Fruit fly (Drosophila melanogaster) whole organism, wandering third instar larva: Measurements from ENCODE around the gene 7B2.

Source experiments
- Abd-B ChIP-seq: fragments of >200 bp; optimal IDR thresholded peaks from 2 replicates; lab custom pipeline; 2017; ENCODE audit warnings: missing biosample characterization, missing genetic modification characterization
- CG32264 ChIP-seq: fragments of 200-800 bp; sonication (Bioruptor generic); optimal IDR thresholded peaks from 2 replicates; lab custom pipeline; 2016; ENCODE audit warnings: missing biosample characterization, missing genetic modification characterization
- CG9705 ChIP-seq: fragments of 200-800 bp; sonication (Bioruptor generic); optimal IDR thresholded peaks from 2 replicates; lab custom pipeline; 2018; ENCODE audit warnings: missing biosample characterization, mild to moderate bottlenecking, missing genetic modification characterization
- CrebA ChIP-seq: fragments of 200-800 bp; sonication (Bioruptor generic); optimal IDR thresholded peaks from 2 replicates; lab custom pipeline; 2016; ENCODE audit warnings: missing biosample characterization, mild to moderate bottlenecking, missing genetic modification characterization, borderline replicate concordance
- Dfd ChIP-seq: fragments of >200 bp; optimal IDR thresholded peaks from 2 replicates; lab custom pipeline; 2017; ENCODE audit warnings: missing biosample characterization, missing genetic modification characterization
- Dif ChIP-seq: fragments of 200-275, 200-300 bp; sonication (Bioruptor generic); optimal IDR thresholded peaks from 2 replicates; lab custom pipeline; 2018; ENCODE audit warnings: missing biosample characterization, missing genetic modification characterization; ENCODE audit not compliant: partially characterized antibody
- GATAd ChIP-seq: sonication (Bioruptor generic); optimal IDR thresholded peaks from 2 replicates; lab custom pipeline; 2016; ENCODE audit warnings: missing biosample characterization, missing genetic modification characterization
- HLH106 ChIP-seq: fragments of 200-800 bp; optimal IDR thresholded peaks from 3 replicates; lab custom pipeline; 2019; ENCODE audit warnings: missing biosample characterization, mild to moderate bottlenecking, missing genetic modification characterization, moderate library complexity
- Hnf4 ChIP-seq: fragments of 200-800 bp; sonication (Bioruptor generic); optimal IDR thresholded peaks from 2 replicates; lab custom pipeline; 2016; ENCODE audit warnings: missing biosample characterization, mild to moderate bottlenecking, missing genetic modification characterization
- Hr78 ChIP-seq: fragments of >200 bp; optimal IDR thresholded peaks from 2 replicates; lab custom pipeline; 2017; ENCODE audit warnings: missing biosample characterization, missing genetic modification characterization
- Hr83 ChIP-seq: fragments of 200-300 bp; sonication (Bioruptor generic); optimal IDR thresholded peaks from 2 replicates; lab custom pipeline; 2016; ENCODE audit warnings: missing biosample characterization, mild to moderate bottlenecking, missing genetic modification characterization, moderate library complexity; ENCODE audit not compliant: poor library complexity, severe bottlenecking
- Jra ChIP-seq: sonication (Bioruptor generic); optimal IDR thresholded peaks from 2 replicates; lab custom pipeline; 2016; ENCODE audit warnings: missing biosample characterization, missing genetic modification characterization
- Mio ChIP-seq: sonication (Bioruptor generic); optimal IDR thresholded peaks from 2 replicates; lab custom pipeline; 2016; ENCODE audit warnings: missing biosample characterization, missing genetic modification characterization
- Myc ChIP-seq: fragments of >200 bp; optimal IDR thresholded peaks from 2 replicates; lab custom pipeline; 2017
- N ChIP-seq: fragments of >200 bp; optimal IDR thresholded peaks from 2 replicates; lab custom pipeline; 2018; ENCODE audit warnings: missing biosample characterization, missing external identifiers, missing genetic modification characterization
- OdsH ChIP-seq: fragments of 200-800 bp; sonication (Bioruptor generic); optimal IDR thresholded peaks from 2 replicates; lab custom pipeline; 2016; ENCODE audit warnings: missing biosample characterization, mild to moderate bottlenecking, missing genetic modification characterization
- Rel ChIP-seq, 2 experiments: fragments of 200-800 bp; sonication (Bioruptor generic) in 1 of 2; optimal IDR thresholded peaks; 2 replicates in 1 of 2; 3 replicates in 1 of 2; lab custom pipeline; 2016 to 2019; ENCODE audit warnings: mild to moderate bottlenecking in 2 of 2, missing biosample characterization in 2 of 2, missing genetic modification characterization in 2 of 2, moderate library complexity in 1 of 2
- Sp1 ChIP-seq: fragments of 200-800 bp; sonication (Bioruptor generic); optimal IDR thresholded peaks from 3 replicates; lab custom pipeline; 2019; ENCODE audit warnings: missing biosample characterization, mild to moderate bottlenecking, missing genetic modification characterization, moderate library complexity
- Vsx2 ChIP-seq: fragments of 200-300, 225-300 bp; sonication (Bioruptor generic); optimal IDR thresholded peaks from 2 replicates; lab custom pipeline; 2018; ENCODE audit warnings: missing biosample characterization, missing genetic modification characterization; ENCODE audit not compliant: partially characterized antibody
- br ChIP-seq: fragments of 200-800 bp; sonication (Bioruptor generic); optimal IDR thresholded peaks from 2 replicates; lab custom pipeline; 2016; ENCODE audit warnings: missing biosample characterization, missing genetic modification characterization
- brk ChIP-seq: fragments of 200-800 bp; sonication (Bioruptor generic); optimal IDR thresholded peaks from 2 replicates; lab custom pipeline; 2016; ENCODE audit warnings: missing biosample characterization, mild to moderate bottlenecking, missing genetic modification characterization
- dl ChIP-seq, 2 experiments: fragments of 175-275, 200-275 bp in 1 of 2; fragments of 200-275 bp in 1 of 2; sonication (Bioruptor generic); optimal IDR thresholded peaks; lab custom pipeline; 2018; ENCODE audit warnings: mild to moderate bottlenecking in 2 of 2, missing biosample characterization in 2 of 2, missing genetic modification characterization in 2 of 2, moderate library complexity in 2 of 2; ENCODE audit not compliant: partially characterized antibody in 2 of 2, insufficient read depth in 1 of 2
- dmrt93B ChIP-seq: fragments of 200-800 bp; sonication (Bioruptor generic); optimal IDR thresholded peaks from 2 replicates; lab custom pipeline; 2018; ENCODE audit warnings: missing biosample characterization, mild to moderate bottlenecking, missing genetic modification characterization
- dsf ChIP-seq: sonication (Bioruptor generic); optimal IDR thresholded peaks from 2 replicates; lab custom pipeline; 2016; ENCODE audit warnings: missing biosample characterization, missing genetic modification characterization, borderline replicate concordance
- ey ChIP-seq: fragments of 200-800 bp; sonication (Bioruptor generic); optimal IDR thresholded peaks from 2 replicates; lab custom pipeline; 2016; ENCODE audit warnings: missing biosample characterization, missing genetic modification characterization
- foxo ChIP-seq, 2 experiments: fragments of 200-800 bp; sonication (Bioruptor generic); optimal IDR thresholded peaks; 2 replicates in 1 of 2; 3 replicates in 1 of 2; lab custom pipeline; 2016 to 2017; ENCODE audit warnings: missing biosample characterization in 2 of 2, missing genetic modification characterization in 2 of 2
- fru ChIP-seq: fragments of 200-800 bp; sonication (Bioruptor generic); optimal IDR thresholded peaks from 3 replicates; lab custom pipeline; 2016; ENCODE audit warnings: missing biosample characterization, mild to moderate bottlenecking, missing genetic modification characterization
- h ChIP-seq: fragments of 200-800 bp; sonication (Bioruptor generic); optimal IDR thresholded peaks from 3 replicates; lab custom pipeline; 2016; ENCODE audit warnings: missing biosample characterization, mild to moderate bottlenecking, missing genetic modification characterization
- jim ChIP-seq: fragments of 175-275, 200-325 bp; sonication (Bioruptor generic); optimal IDR thresholded peaks from 2 replicates; lab custom pipeline; 2016; ENCODE audit warnings: missing biosample characterization, mild to moderate bottlenecking, missing genetic modification characterization
- lola ChIP-seq: fragments of >200 bp; optimal IDR thresholded peaks from 2 replicates; lab custom pipeline; 2017; ENCODE audit warnings: missing biosample characterization, missing genetic modification characterization
- pan ChIP-seq: fragments of >200 bp; optimal IDR thresholded peaks from 2 replicates; lab custom pipeline; 2017
- psq ChIP-seq: fragments of 200-800 bp; sonication (Bioruptor generic); optimal IDR thresholded peaks from 3 replicates; lab custom pipeline; 2017; ENCODE audit warnings: missing biosample characterization, mild to moderate bottlenecking, missing genetic modification characterization, moderate library complexity
- rgr ChIP-seq: fragments of 200-800 bp; sonication (Bioruptor generic); optimal IDR thresholded peaks from 3 replicates; lab custom pipeline; 2016; ENCODE audit warnings: missing biosample characterization, mild to moderate bottlenecking, missing genetic modification characterization
- sage ChIP-seq: fragments of 200-800 bp; sonication (Bioruptor generic); optimal IDR thresholded peaks from 2 replicates; lab custom pipeline; 2016; ENCODE audit warnings: missing biosample characterization, mild to moderate bottlenecking, missing genetic modification characterization
- sv ChIP-seq: fragments of 200-800 bp; sonication (Bioruptor generic); optimal IDR thresholded peaks from 3 replicates; lab custom pipeline; 2016; ENCODE audit warnings: missing biosample characterization, missing genetic modification characterization
- tai ChIP-seq: sonication (Bioruptor generic); optimal IDR thresholded peaks from 2 replicates; lab custom pipeline; 2016; ENCODE audit warnings: missing biosample characterization, missing genetic modification characterization
- usp ChIP-seq: fragments of >200 bp; optimal IDR thresholded peaks from 2 replicates; lab custom pipeline; 2017; ENCODE audit warnings: missing biosample characterization, missing genetic modification characterization
- woc ChIP-seq: sonication (Bioruptor generic); optimal IDR thresholded peaks from 2 replicates; lab custom pipeline; 2016; ENCODE audit warnings: missing biosample characterization, mild to moderate bottlenecking, missing genetic modification characterization

Gene 7B2

dm6 chr3R:5368170-5368781 lies 8.3 kb upstream of the 7B2 start, which contains the start of gene Cerk:
Cerk (minus strand) TSS chr3R:5368306.
- TF ChIP-seq sv (peak; percentile 1), Rel (GFP tag; optimal IDR thresholded peaks at IDR 0.05; lab: Kevin White, UChicago) (no peak), Rel (tag; optimal IDR thresholded peaks at IDR 0.05; lab: Kevin White, UChicago) (peak; percentile 54), Abd-B (GFP tag; lab: Kevin White, UChicago) (no peak), CG32264 (GFP tag; lab: Kevin White, UChicago) (no peak), Dif (no peak), tai (GFP tag; lab: Kevin White, UChicago) (no peak), N (GFP tag; lab: Kevin White, UChicago) (no peak), Hr83 (GFP tag; lab: Kevin White, UChicago) (peak; percentile 52), Jra (GFP tag; lab: Kevin White, UChicago) (no peak), HLH106 (tag; lab: Kevin White, UChicago) (peak; percentile 22), Sp1 (GFP tag; lab: Kevin White, UChicago) (peak; percentile 17), Hnf4 (GFP tag; lab: Kevin White, UChicago) (peak; percentile 54), rgr (GFP tag; lab: Kevin White, UChicago) (peak; percentile 35), Mio (GFP tag; lab: Kevin White, UChicago) (no peak), Myc (no peak), h (peak; percentile 26), dmrt93B (no peak), sage (no peak), dl (GFP tag; optimal IDR thresholded peaks at IDR 0.05; lab: Kevin White, UChicago; ENCODE audit: insufficient read depth in 1 of 2, partially characterized antibody in 2 of 2) (no peak), brk (GFP tag; lab: Kevin White, UChicago) (no peak), psq (GFP tag; lab: Kevin White, UChicago) (no peak), Hr78 (GFP tag; lab: Kevin White, UChicago) (no peak), CG9705 (GFP tag; lab: Kevin White, UChicago) (peak; percentile 27), lola (GFP tag; lab: Kevin White, UChicago) (no peak), OdsH (GFP tag; lab: Kevin White, UChicago) (no peak), usp (GFP tag; lab: Kevin White, UChicago) (no peak), dsf (GFP tag; lab: Kevin White, UChicago) (no peak), woc (peak; percentile 22), fru (GFP tag; lab: Kevin White, UChicago) (peak; percentile 29), ey (GFP tag; lab: Kevin White, UChicago) (peak; percentile 14), Vsx2 (GFP tag; lab: Kevin White, UChicago) (no peak), GATAd (no peak), br (GFP tag; lab: Kevin White, UChicago) (peak; percentile 12), jim (GFP tag; lab: Kevin White, UChicago) (no peak), CrebA (GFP tag; lab: Kevin White, UChicago) (no peak), Dfd (GFP tag; lab: Kevin White, UChicago) (no peak), foxo (GFP tag; optimal IDR thresholded peaks at IDR 0.05; lab: Kevin White, UChicago) (peak in 1 of 2 experiments; percentile 42), pan (lab: Kevin White, UChicago) (no peak)
- TF ChIP-seq, all 38 proteins: peak for 14

DNA sequence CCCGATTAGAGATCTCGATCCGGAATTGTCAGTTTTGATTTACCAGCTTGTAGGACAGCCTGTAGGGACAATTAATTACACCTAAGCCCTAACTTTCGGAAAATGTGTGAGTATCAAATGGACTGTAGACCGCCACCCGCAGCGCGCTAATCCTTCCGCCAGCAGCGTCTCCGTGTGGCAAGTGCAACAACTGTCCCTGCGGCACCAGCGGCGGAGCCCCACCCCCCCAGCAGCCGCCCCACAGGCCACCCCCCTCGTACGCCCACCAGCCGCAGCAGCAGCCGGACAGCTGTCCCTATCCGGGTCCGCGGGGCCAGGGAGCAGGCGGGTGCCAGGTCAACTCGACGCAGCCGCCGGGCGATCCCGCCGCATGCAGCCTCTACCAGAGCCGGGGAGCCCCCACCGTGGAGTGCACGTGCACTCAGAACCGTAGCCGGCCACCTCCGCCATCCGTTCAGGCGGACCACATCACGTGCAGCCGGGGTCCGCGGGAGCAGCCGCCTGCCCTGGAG lies 7.0 kb upstream of the 7B2 start, which contains the start of the genes CG31542 and CG34277:
CG31542 (plus strand) TSS at position 51 of the 512 bp plus-strand sequence.
CG34277 (plus strand) TSS at position 51 of the 512 bp plus-strand sequence.
- TF ChIP-seq sage (no peak), Dfd (GFP tag; lab: Kevin White, UChicago) (peak; percentile 95), N (GFP tag; lab: Kevin White, UChicago) (no peak), fru (GFP tag; lab: Kevin White, UChicago) (no peak), Rel (GFP tag; optimal IDR thresholded peaks at IDR 0.05; lab: Kevin White, UChicago) (no peak), Rel (tag; optimal IDR thresholded peaks at IDR 0.05; lab: Kevin White, UChicago) (no peak), dsf (GFP tag; lab: Kevin White, UChicago) (no peak)
